Fruit fly (Drosophila melanogaster): ENCODE data around the gene AIF.

AIF gene

dm6 chr2L:2164520-2165237 lies 13.1 kb downstream of the AIF start (continued):
- TF ChIP-seq CG14860 (GFP tag; IDR thresholded peaks at IDR 0.05; ENCODE audit: partially characterized antibody) (no peak), org-1 (GFP tag; optimal IDR thresholded peaks at IDR 0.05) (peak; percentile 58), ase (GFP tag; IDR thresholded peaks at IDR 0.05) (peak; percentile 19; the same call in 1 of the 3 replicates), Asciz (GFP tag; optimal IDR thresholded peaks at IDR 0.05) (peak; percentile 39), dan (GFP tag; IDR thresholded peaks at IDR 0.05) (peak; percentile 86), Atf-2 (GFP tag; optimal IDR thresholded peaks at IDR 0.05) (peak; percentile 62), Side (GFP tag; optimal IDR thresholded peaks at IDR 0.05) (peak; percentile 76), bowl (GFP tag; IDR thresholded peaks at IDR 0.05) (no peak), CG6175 (GFP tag; IDR thresholded peaks at IDR 0.05) (no peak), CG1529 (GFP tag; optimal IDR thresholded peaks at IDR 0.05) (peak; percentile 48), CG17829 (tag; optimal IDR thresholded peaks at IDR 0.05) (peak; percentile 91), CG2889 (GFP tag; IDR thresholded peaks at IDR 0.05) (no peak), pho (GFP tag; optimal IDR thresholded peaks at IDR 0.05) (no peak), tin (GFP tag; optimal IDR thresholded peaks at IDR 0.05) (peak; percentile 66), CG7372 (GFP tag; IDR thresholded peaks at IDR 0.05) (no peak), CG9817 (tag; optimal IDR thresholded peaks at IDR 0.05) (no peak), Kr (GFP tag; optimal IDR thresholded peaks at IDR 0.05) (peak; percentile 38), zfh2 (GFP tag; optimal IDR thresholded peaks at IDR 0.05) (no peak), klu (GFP tag; IDR thresholded peaks at IDR 0.05) (no peak), CG16813 (GFP tag; IDR thresholded peaks at IDR 0.05; ENCODE audit: partially characterized antibody) (no peak), CG10209 (GFP tag; optimal IDR thresholded peaks at IDR 0.05) (peak; percentile 56), fu2 (GFP tag; optimal IDR thresholded peaks at IDR 0.05) (no peak), lmd (GFP tag; IDR thresholded peaks at IDR 0.05) (peak; percentile 26; the same call in 1 of the 2 replicates), CG33557 (GFP tag; optimal IDR thresholded peaks at IDR 0.05) (peak; percentile 90), CG7271 (tag; optimal IDR thresholded peaks at IDR 0.05) (peak; percentile 65), seq (GFP tag; IDR thresholded peaks at IDR 0.05) (no peak), Dll (GFP tag; IDR thresholded peaks at IDR 0.05; ENCODE audit: partially characterized antibody) (no peak), CG11456 (GFP tag; IDR thresholded peaks at IDR 0.05) (no peak), sug (tag; optimal IDR thresholded peaks at IDR 0.05) (no peak), ac (GFP tag; optimal IDR thresholded peaks at IDR 0.05) (peak; percentile 64), phol (tag; optimal IDR thresholded peaks at IDR 0.05) (peak; percentile 80), shn (GFP tag; optimal IDR thresholded peaks at IDR 0.05) (peak; percentile 46), gfzf (GFP tag; optimal IDR thresholded peaks at IDR 0.05) (no peak), CG6272 (GFP tag; IDR thresholded peaks at IDR 0.05) (no peak), ems (GFP tag; optimal IDR thresholded peaks at IDR 0.05) (no peak), her (GFP tag; optimal IDR thresholded peaks at IDR 0.05) (peak; percentile 54), Drgx (GFP tag; IDR thresholded peaks at IDR 0.05) (peak; percentile 75), CG12155 (GFP tag; optimal IDR thresholded peaks at IDR 0.05) (peak; percentile 66), inv (GFP tag; IDR thresholded peaks at IDR 0.05; ENCODE audit: partially characterized antibody) (no peak), fd64A (GFP tag; optimal IDR thresholded peaks at IDR 0.05) (peak; percentile 20), hkb (optimal IDR thresholded peaks at IDR 0.05) (no peak), hkb (GFP tag; IDR thresholded peaks at IDR 0.05) (peak; percentile 54; the same call in 1 of the 2 replicates), CG7786 (GFP tag; optimal IDR thresholded peaks at IDR 0.05) (peak; percentile 63), Elba2 (GFP tag; optimal IDR thresholded peaks at IDR 0.05) (peak; percentile 77), CG11723 (GFP tag; optimal IDR thresholded peaks at IDR 0.05) (peak; percentile 41), CG6689 (GFP tag; IDR thresholded peaks at IDR 0.05) (peak; percentile 74), Tbp (GFP tag; optimal IDR thresholded peaks at IDR 0.05) (no peak), Dek (tag; optimal IDR thresholded peaks at IDR 0.05) (no peak), CG1602 (GFP tag; optimal IDR thresholded peaks at IDR 0.05) (peak; percentile 61), lbe (GFP tag; optimal IDR thresholded peaks at IDR 0.05) (peak; percentile 95), CG11560 (tag; IDR thresholded peaks at IDR 0.05) (no peak)
